Worm (Caenorhabditis elegans): ENCODE data around the gene C34E10.12.

DNA sequence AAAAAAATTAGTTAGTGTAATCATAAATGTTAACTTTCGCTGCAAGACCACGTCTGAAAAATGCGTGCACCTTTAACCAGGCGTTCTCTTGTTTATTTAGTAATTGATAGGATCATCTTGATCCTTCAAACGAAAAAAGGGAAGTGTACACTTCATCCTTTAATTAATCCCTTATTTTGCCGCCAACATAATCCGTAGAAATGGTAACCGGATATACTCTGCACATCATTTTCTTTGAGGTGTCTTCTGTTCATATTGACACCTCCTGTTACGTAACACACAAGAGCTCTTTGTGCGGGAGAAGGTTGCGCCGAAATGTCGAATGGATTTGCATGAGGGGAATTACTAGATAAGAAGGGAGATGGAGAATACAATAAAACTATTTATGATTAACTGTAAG, 21.0 kb upstream of the C34E10.12 start:
- no peak for TF ChIP-seq klf-2 (GFP tag; conservative IDR thresholded peaks at IDR 0.05)
- TF ChIP-seq tab-1 (GFP tag; IDR thresholded peaks at IDR 0.05), result no peak
- no peak for TF ChIP-seq ztf-23 (GFP tag; IDR thresholded peaks at IDR 0.05)
- TF ChIP-seq flt-1 (GFP tag; IDR thresholded peaks at IDR 0.05), result no peak
- TF ChIP-seq ref-1 (GFP tag; conservative IDR thresholded peaks at IDR 0.05), result no peak
- no peak for TF ChIP-seq cog-1 (tag; optimal IDR thresholded peaks at IDR 0.05)
- TF ChIP-seq ztf-29 (GFP tag; IDR thresholded peaks at IDR 0.05), result no peak
- no peak for TF ChIP-seq med-1 (GFP tag; optimal IDR thresholded peaks at IDR 0.05; ENCODE audit: insufficient read depth)
- TF ChIP-seq T22C8.4 (GFP tag; IDR thresholded peaks at IDR 0.05), result no peak
